Worm (Caenorhabditis elegans) whole organism, late embryonic: ENCODE measurements around the gene F18E3.10.

Experiments
- ets-4 ChIP-seq: sonication (generic microtip); optimal IDR thresholded peaks from 2 replicates; lab custom pipeline; 2016; ENCODE audit warnings: missing genetic modification characterization, missing compliant biosample characterization
- rnt-1 ChIP-seq: sonication (generic microtip); optimal IDR thresholded peaks from 2 replicates; lab custom pipeline; 2016; ENCODE audit warnings: missing genetic modification characterization, missing compliant biosample characterization
- tbx-2 ChIP-seq: sonication (generic microtip); optimal IDR thresholded peaks from 2 replicates; lab custom pipeline; 2016; ENCODE audit warnings: missing genetic modification characterization, missing compliant biosample characterization

- TF ChIP-seq ets-4 (tag; lab: Kevin White, UChicago) (no peak), rnt-1 (tag; lab: Kevin White, UChicago) (no peak), tbx-2 (no peak)
These were observed 10.6 kb upstream of the F18E3.10 start for ce11 chrV:7434805-7435363.
